Worm (Caenorhabditis elegans) whole organism, late embryonic: ENCODE data around the gene Y102A5C.2.

Source experiments
- C08G9.2 ChIP-seq: sonication (generic microtip); optimal IDR thresholded peaks from 2 replicates; lab custom pipeline; 2016; ENCODE audit warnings: mild to moderate bottlenecking, missing genetic modification characterization, moderate library complexity, missing compliant biosample characterization
- C38D4.7 ChIP-seq: fragments of 200-800 bp; sonication (Bioruptor generic); optimal IDR thresholded peaks from 2 replicates; lab custom pipeline; 2018; ENCODE audit warnings: mild to moderate bottlenecking, missing genetic modification characterization, moderate library complexity, missing compliant biosample characterization
- F13H6.1 ChIP-seq: sonication (generic microtip); optimal IDR thresholded peaks from 2 replicates; lab custom pipeline; 2016; ENCODE audit warnings: missing genetic modification characterization, missing compliant biosample characterization
- K02D7.2 ChIP-seq: sonication (generic microtip); optimal IDR thresholded peaks from 2 replicates; lab custom pipeline; 2017; ENCODE audit warnings: mild to moderate bottlenecking, missing genetic modification characterization, missing compliant biosample characterization
- K09A11.1 ChIP-seq: sonication (generic microtip); optimal IDR thresholded peaks from 2 replicates; lab custom pipeline; 2017; ENCODE audit warnings: antibody characterized with exemption, mild to moderate bottlenecking, missing genetic modification characterization, missing compliant biosample characterization; ENCODE audit not compliant: insufficient read depth
- ahr-1 ChIP-seq: sonication (generic microtip); optimal IDR thresholded peaks from 2 replicates; lab custom pipeline; 2016; ENCODE audit warnings: missing genetic modification characterization, missing compliant biosample characterization
- ama-1 ChIP-seq: fragments of 150-350 bp; optimal IDR thresholded peaks from 2 replicates; lab custom pipeline; 2014
- ceh-18 ChIP-seq: sonication (generic microtip); optimal IDR thresholded peaks from 2 replicates; lab custom pipeline; 2016; ENCODE audit warnings: missing genetic modification characterization, missing compliant biosample characterization
- ceh-2 ChIP-seq: sonication (generic microtip); optimal IDR thresholded peaks from 2 replicates; lab custom pipeline; 2016; ENCODE audit warnings: missing genotype, missing genetic modification characterization, missing compliant biosample characterization
- ceh-22 ChIP-seq: sonication (generic microtip); optimal IDR thresholded peaks from 2 replicates; lab custom pipeline; 2017; ENCODE audit warnings: missing biosample characterization, missing genetic modification characterization
- ceh-24 ChIP-seq: sonication (generic microtip); optimal IDR thresholded peaks from 2 replicates; lab custom pipeline; 2016; ENCODE audit warnings: mild to moderate bottlenecking, missing genetic modification characterization, missing compliant biosample characterization
- ceh-31 ChIP-seq: sonication (generic microtip); optimal IDR thresholded peaks from 2 replicates; lab custom pipeline; 2016; ENCODE audit warnings: missing genetic modification characterization, missing compliant biosample characterization
- ceh-6 ChIP-seq: fragments of 200-800 bp; sonication (Bioruptor generic); optimal IDR thresholded peaks from 2 replicates; lab custom pipeline; 2018; ENCODE audit warnings: mild to moderate bottlenecking, missing genetic modification characterization, missing compliant biosample characterization
- ceh-9 ChIP-seq: sonication (generic microtip); optimal IDR thresholded peaks from 2 replicates; lab custom pipeline; 2016; ENCODE audit warnings: mild to moderate bottlenecking, missing genetic modification characterization, inconsistent platforms, missing compliant biosample characterization
- elt-4 ChIP-seq: sonication (generic microtip); optimal IDR thresholded peaks from 2 replicates; lab custom pipeline; 2016; ENCODE audit warnings: missing genetic modification characterization, missing compliant biosample characterization
- eyg-1 ChIP-seq: sonication (generic microtip); optimal IDR thresholded peaks from 2 replicates; lab custom pipeline; 2016; ENCODE audit warnings: missing genotype, missing genetic modification characterization, missing compliant biosample characterization
- fkh-10 ChIP-seq: fragments of 150-350 bp; optimal IDR thresholded peaks from 2 replicates; lab custom pipeline; 2014; ENCODE audit warnings: missing biosample characterization, missing genetic modification reagents, missing genetic modification characterization
- fkh-6 ChIP-seq: sonication (generic microtip); optimal IDR thresholded peaks from 2 replicates; lab custom pipeline; 2016; ENCODE audit warnings: missing genetic modification characterization, missing compliant biosample characterization
- hlh-30 ChIP-seq: sonication (generic microtip); optimal IDR thresholded peaks from 2 replicates; lab custom pipeline; 2017; ENCODE audit warnings: antibody characterized with exemption, missing genetic modification characterization, missing compliant biosample characterization; ENCODE audit not compliant: insufficient read depth
- hlh-6 ChIP-seq: sonication (generic microtip); optimal IDR thresholded peaks from 2 replicates; lab custom pipeline; 2016; ENCODE audit warnings: missing genotype, missing genetic modification characterization, missing compliant biosample characterization
- lin-11 ChIP-seq: fragments of 200-800 bp; sonication (Bioruptor generic); optimal IDR thresholded peaks from 2 replicates; lab custom pipeline; 2018; ENCODE audit warnings: mild to moderate bottlenecking, missing genetic modification characterization, missing compliant biosample characterization
- madf-2 ChIP-seq: sonication (generic microtip); optimal IDR thresholded peaks from 2 replicates; lab custom pipeline; 2017; ENCODE audit warnings: missing genetic modification characterization, missing compliant biosample characterization
- mec-3 ChIP-seq: sonication (generic microtip); optimal IDR thresholded peaks from 2 replicates; lab custom pipeline; 2016; ENCODE audit warnings: borderline replicate concordance, missing genetic modification characterization, missing compliant biosample characterization
- nfya-1 ChIP-seq: sonication (generic microtip); optimal IDR thresholded peaks from 2 replicates; lab custom pipeline; 2017; ENCODE audit warnings: missing genetic modification characterization, mild to moderate bottlenecking, missing compliant biosample characterization, antibody characterized with exemption, moderate library complexity
- nhr-11 ChIP-seq: fragments of 150-350 bp; optimal IDR thresholded peaks from 2 replicates; lab custom pipeline; 2014; ENCODE audit warnings: missing biosample characterization, missing genetic modification characterization
- odd-2 ChIP-seq: sonication (generic microtip); optimal IDR thresholded peaks from 2 replicates; lab custom pipeline; 2017; ENCODE audit warnings: antibody characterized with exemption, mild to moderate bottlenecking, missing genetic modification characterization, missing compliant biosample characterization
- pha-4 ChIP-seq: fragments of 150-350 bp; optimal IDR thresholded peaks from 2 replicates; lab custom pipeline; 2018; ENCODE audit warnings: missing biosample characterization, missing genetic modification reagents, missing genetic modification characterization
- pros-1 ChIP-seq: fragments of 150-350 bp; optimal IDR thresholded peaks from 2 replicates; lab custom pipeline; 2014; ENCODE audit warnings: missing biosample characterization, missing genetic modification reagents, missing genetic modification characterization
- ref-2 ChIP-seq: sonication (generic microtip); optimal IDR thresholded peaks from 2 replicates; lab custom pipeline; 2016; ENCODE audit warnings: missing genetic modification characterization, missing compliant biosample characterization
- sdc-2 ChIP-seq: sonication (generic microtip); optimal IDR thresholded peaks from 2 replicates; lab custom pipeline; 2016; ENCODE audit warnings: missing genotype, missing genetic modification characterization, missing compliant biosample characterization
- sox-2 ChIP-seq: fragments of 200-800 bp; sonication (Bioruptor generic); IDR thresholded peaks from 2 replicates; pipeline ENCODE4 v1.3.6; 2022; ENCODE audit warnings: missing genetic modification reagents, missing genetic modification characterization, missing compliant biosample characterization
- sox-4 ChIP-seq: sonication (generic microtip); optimal IDR thresholded peaks from 2 replicates; lab custom pipeline; 2017; ENCODE audit warnings: mild to moderate bottlenecking, missing genetic modification characterization, inconsistent platforms, missing compliant biosample characterization
- syd-9 ChIP-seq: sonication (generic microtip); optimal IDR thresholded peaks from 2 replicates; lab custom pipeline; 2016; ENCODE audit warnings: mild to moderate bottlenecking, missing genetic modification characterization, moderate library complexity, missing compliant biosample characterization
- tbx-2 ChIP-seq: sonication (generic microtip); optimal IDR thresholded peaks from 2 replicates; lab custom pipeline; 2016; ENCODE audit warnings: missing genetic modification characterization, missing compliant biosample characterization
- ttx-3 ChIP-seq: sonication (generic microtip); optimal IDR thresholded peaks from 2 replicates; lab custom pipeline; 2016; ENCODE audit warnings: missing genetic modification reagents, missing genetic modification characterization, missing compliant biosample characterization
- unc-42 ChIP-seq: sonication (generic microtip); optimal IDR thresholded peaks from 2 replicates; lab custom pipeline; 2016; ENCODE audit warnings: missing genotype, missing genetic modification characterization, missing compliant biosample characterization
- unc-55 ChIP-seq: sonication (generic microtip); optimal IDR thresholded peaks from 2 replicates; lab custom pipeline; 2017; ENCODE audit warnings: missing biosample characterization, missing genetic modification reagents, missing genetic modification characterization
- unc-86 ChIP-seq: sonication (generic microtip); optimal IDR thresholded peaks from 2 replicates; lab custom pipeline; 2016; ENCODE audit warnings: missing genetic modification characterization, missing compliant biosample characterization
- ztf-16 ChIP-seq: sonication (generic microtip); optimal IDR thresholded peaks from 2 replicates; lab custom pipeline; 2017; ENCODE audit warnings: missing genetic modification characterization, missing compliant biosample characterization

The Y102A5C.2 gene

DNA sequence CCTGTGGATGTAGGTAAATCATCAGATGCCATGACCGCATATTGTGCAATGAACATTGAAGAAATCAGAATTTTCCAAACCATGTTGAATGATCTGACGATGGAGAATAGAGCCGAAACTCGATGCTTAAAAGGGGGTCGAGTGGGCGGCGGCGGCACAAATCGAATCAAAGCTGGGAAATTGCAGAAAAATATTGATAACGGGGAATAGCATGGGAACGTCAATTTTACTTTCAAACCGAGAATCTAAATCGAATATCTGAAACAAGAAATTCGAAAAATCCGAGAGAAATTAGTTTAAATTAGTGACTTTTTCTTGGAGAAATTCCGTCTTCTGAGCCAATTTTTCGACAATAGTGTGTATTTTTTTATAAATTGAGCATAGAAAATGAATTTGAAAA is 2.5 kb upstream of the Y102A5C.2 start, which contains the start of gene F09C6.10:
Gene F09C6.10, minus strand, starts transcription at position 101 of the 400 bp plus-strand sequence.
- TF ChIP-seq nfya-1 (tag; lab: Kevin White, UChicago), result no peak
- no peak for TF ChIP-seq tbx-2 (tag; lab: Kevin White, UChicago)
- no peak for TF ChIP-seq lin-11 (tag; lab: Kevin White, UChicago)
- TF ChIP-seq ceh-9 (tag; lab: Kevin White, UChicago), result no peak
- TF ChIP-seq hlh-6, result no peak
- TF ChIP-seq C08G9.2 (tag; lab: Kevin White, UChicago), result no peak
- no peak for TF ChIP-seq ama-1
- TF ChIP-seq ceh-31 (tag; lab: Kevin White, UChicago), result no peak
- TF ChIP-seq ceh-2 (tag; lab: Kevin White, UChicago), result no peak
- TF ChIP-seq unc-42 (tag; lab: Kevin White, UChicago), result no peak
- TF ChIP-seq madf-2, result no peak
- TF ChIP-seq pha-4 (tag; lab: Kevin White, UChicago), result no peak
- TF ChIP-seq ref-2 (tag; lab: Kevin White, UChicago), result no peak
- TF ChIP-seq nhr-11, result no peak
- no peak for TF ChIP-seq fkh-6 (tag; lab: Kevin White, UChicago)
- no peak for TF ChIP-seq sox-2 (GFP tag; lab: Robert Waterston, UW)
- no peak for TF ChIP-seq ttx-3 (tag; lab: Kevin White, UChicago)
- TF ChIP-seq, all 69 proteins: peak for 0

DNA sequence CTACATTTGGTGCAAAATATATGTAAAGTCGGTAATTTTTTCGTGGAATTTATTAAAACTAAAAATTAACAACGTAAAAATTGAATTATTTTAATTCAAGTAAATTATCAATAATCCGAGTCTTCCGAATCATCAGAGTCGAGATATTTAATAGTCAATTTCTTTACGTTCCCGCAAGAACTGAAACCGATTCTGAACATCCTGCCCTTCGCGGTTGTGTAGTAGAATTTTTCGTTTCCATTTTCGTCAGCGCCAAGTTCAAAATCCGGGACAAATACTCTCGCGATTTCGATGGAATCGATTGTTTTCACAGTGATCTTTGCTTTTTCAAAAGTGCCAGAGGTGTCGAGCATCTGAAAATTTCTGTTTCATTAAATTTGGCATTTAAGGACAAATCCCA is 1.1 kb downstream of the Y102A5C.2 start:
- TF ChIP-seq unc-86 (tag; lab: Kevin White, UChicago), result no peak
- TF ChIP-seq sdc-2 (tag; lab: Kevin White, UChicago), result no peak
- no peak for TF ChIP-seq sox-2 (GFP tag; lab: Robert Waterston, UW)
- no peak for TF ChIP-seq ahr-1 (tag; lab: Kevin White, UChicago)
- no peak for TF ChIP-seq sox-4 (tag; lab: Kevin White, UChicago)
- no peak for TF ChIP-seq fkh-10 (GFP tag; lab: Kevin White, UChicago)
- no peak for TF ChIP-seq ceh-6 (GFP tag; lab: Kevin White, UChicago)
- TF ChIP-seq ceh-24 (tag; lab: Kevin White, UChicago), result no peak
- TF ChIP-seq nhr-11, result no peak
- TF ChIP-seq eyg-1 (tag; lab: Kevin White, UChicago), result no peak
- no peak for TF ChIP-seq ceh-18
- no peak for TF ChIP-seq mec-3 (tag; lab: Kevin White, UChicago)
- TF ChIP-seq ttx-3 (tag; lab: Kevin White, UChicago), result no peak
- no peak for TF ChIP-seq K09A11.1 (tag; lab: Kevin White, UChicago)
- no peak for TF ChIP-seq C38D4.7
- no peak for TF ChIP-seq ceh-22 (tag; lab: Kevin White, UChicago)
- TF ChIP-seq K02D7.2 (tag; lab: Kevin White, UChicago), result no peak

DNA sequence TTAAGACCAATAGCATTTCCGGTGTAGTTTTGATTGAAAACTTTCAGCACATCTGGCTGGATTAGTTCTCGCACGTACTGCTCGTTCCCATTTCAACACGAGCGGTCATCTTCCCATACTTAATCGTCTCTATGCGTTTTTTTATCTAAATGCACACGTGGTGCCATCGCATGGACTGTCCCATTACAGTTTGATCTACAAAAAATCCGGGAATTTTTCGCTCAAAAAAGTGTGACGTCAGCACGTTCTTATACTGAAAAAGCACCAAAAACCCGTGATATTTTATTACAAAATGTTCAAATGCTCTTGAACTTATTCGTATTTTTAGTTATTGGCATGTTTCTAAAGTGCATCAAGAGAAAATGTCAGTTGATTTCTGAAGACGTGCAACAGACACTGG is 3.4 kb downstream of the Y102A5C.2 start, which contains the start of gene Y102A5C.4:
Gene Y102A5C.4, plus strand, starts transcription at position 301 of the 400 bp plus-strand sequence.
- TF ChIP-seq unc-42 (tag; lab: Kevin White, UChicago) (no peak), unc-55 (GFP tag; lab: Kevin White, UChicago) (no peak), pros-1 (tag; lab: Kevin White, UChicago) (no peak), elt-4 (tag; lab: Kevin White, UChicago) (no peak), unc-86 (tag; lab: Kevin White, UChicago) (no peak), sox-2 (GFP tag; lab: Robert Waterston, UW) (no peak), hlh-30 (no peak), ceh-9 (tag; lab: Kevin White, UChicago) (no peak), ahr-1 (tag; lab: Kevin White, UChicago) (no peak)

DNA sequence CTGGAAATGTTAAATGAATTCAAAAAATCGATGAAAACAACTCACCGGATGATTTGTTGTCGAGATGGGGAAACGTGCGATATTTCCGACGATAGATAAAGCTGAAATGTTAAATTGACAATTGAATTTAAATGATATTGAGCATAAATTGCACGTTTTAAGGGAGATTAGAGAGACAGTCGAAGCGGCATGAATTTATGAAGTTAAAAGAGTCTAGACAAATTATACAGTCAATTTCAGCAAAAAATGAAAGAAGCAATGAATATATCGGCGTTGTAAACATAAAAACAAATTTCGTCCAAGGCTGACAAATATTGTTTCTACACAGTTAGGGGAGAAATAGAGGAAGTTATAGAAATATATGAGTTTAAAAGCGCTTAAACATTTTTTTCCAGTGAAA is 8.8 kb downstream of the Y102A5C.2 start, which contains the start of gene Y102A5C.36:
Gene Y102A5C.36, minus strand, starts transcription at position 101 of the 400 bp plus-strand sequence.
- TF ChIP-seq ztf-16 (tag; lab: Kevin White, UChicago) (no peak), syd-9 (no peak), sox-4 (tag; lab: Kevin White, UChicago) (no peak), F13H6.1 (tag; lab: Kevin White, UChicago) (no peak), unc-86 (tag; lab: Kevin White, UChicago) (no peak), lin-11 (tag; lab: Kevin White, UChicago) (no peak), sox-2 (GFP tag; lab: Robert Waterston, UW) (no peak), ceh-22 (tag; lab: Kevin White, UChicago) (no peak), ceh-24 (tag; lab: Kevin White, UChicago) (no peak), unc-42 (tag; lab: Kevin White, UChicago) (no peak), odd-2 (tag; lab: Kevin White, UChicago) (no peak), ceh-18 (no peak), nhr-11 (no peak), ceh-6 (GFP tag; lab: Kevin White, UChicago) (no peak)
